Worm (Caenorhabditis elegans): Measurements from ENCODE around the gene F11C1.4.

DNA sequence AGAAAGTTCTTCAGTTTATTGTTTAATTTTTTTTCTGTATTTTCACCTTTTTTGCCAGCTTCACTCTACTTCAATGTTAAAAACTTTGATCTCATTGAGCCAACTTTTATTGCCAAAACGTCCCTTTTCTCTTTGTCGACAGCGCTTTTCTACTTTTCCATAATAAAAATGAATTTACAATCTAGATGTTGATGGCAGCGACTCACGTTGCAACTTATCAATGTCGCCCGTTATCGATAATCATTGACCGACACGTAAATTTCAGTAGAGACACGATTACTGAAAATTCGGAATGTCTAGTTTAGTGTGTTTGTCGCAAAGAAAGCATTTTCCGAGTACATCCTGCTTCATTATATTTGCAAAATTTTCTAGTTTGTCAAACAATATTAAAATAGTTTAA lies 2.9 kb downstream of the F11C1.4 start:
- TF ChIP-seq ceh-36 (tag; optimal IDR thresholded peaks at IDR 0.05): no peak
- no peak for TF ChIP-seq ama-1 (optimal IDR thresholded peaks at IDR 0.05)
- no peak for TF ChIP-seq tbx-37 (GFP tag; conservative IDR thresholded peaks at IDR 0.05)

All from whole organism, early embryonic.